Worm (Caenorhabditis elegans) whole organism, L2 larva: ENCODE measurements around the gene pkc-3.

Source experiments
- ama-1 ChIP-seq: fragments of 150-350 bp; optimal IDR thresholded peaks from 2 replicates; lab custom pipeline; 2018; ENCODE audit warnings: inconsistent platforms
- blmp-1 ChIP-seq: sonication (generic microtip); optimal IDR thresholded peaks from 2 replicates; lab custom pipeline; 2017; ENCODE audit warnings: missing genetic modification characterization, mild to moderate bottlenecking, missing compliant biosample characterization, antibody characterized with exemption, moderate library complexity; ENCODE audit not compliant: insufficient read depth
- dmd-4 ChIP-seq: sonication (generic microtip); optimal IDR thresholded peaks from 2 replicates; lab custom pipeline; 2017; ENCODE audit warnings: missing biosample characterization, missing genetic modification characterization
- elt-1 ChIP-seq: fragments of 150-350 bp; optimal IDR thresholded peaks from 2 replicates; lab custom pipeline; 2014; ENCODE audit warnings: missing biosample characterization, missing genetic modification characterization
- elt-3 ChIP-seq: sonication (generic microtip); optimal IDR thresholded peaks from 2 replicates; lab custom pipeline; 2017; ENCODE audit warnings: missing biosample characterization, missing genetic modification characterization
- fos-1 ChIP-seq: fragments of 150-350 bp; optimal IDR thresholded peaks from 2 replicates; lab custom pipeline; 2014; ENCODE audit warnings: missing biosample characterization, missing genetic modification characterization
- lin-39 ChIP-seq: fragments of 150-350 bp; optimal IDR thresholded peaks from 2 replicates; lab custom pipeline; 2014; ENCODE audit warnings: missing biosample characterization, missing genetic modification reagents, missing genetic modification characterization
- lsy-2 ChIP-seq, 2 experiments: fragments of 150-350 bp in 1 of 2; sonication (generic microtip) in 1 of 2; optimal IDR thresholded peaks; 2 replicates each; lab custom pipeline; 2014 to 2017; ENCODE audit warnings: missing biosample characterization in 2 of 2, missing genetic modification characterization in 2 of 2
- mab-5 ChIP-seq: fragments of 150-350 bp; optimal IDR thresholded peaks from 2 replicates; lab custom pipeline; 2014; ENCODE audit warnings: missing biosample characterization, missing genetic modification characterization
- nhr-23 ChIP-seq: fragments of 150-350 bp; optimal IDR thresholded peaks from 2 replicates; lab custom pipeline; 2014; ENCODE audit warnings: missing biosample characterization, missing genetic modification reagents, missing genetic modification characterization
- nhr-237 ChIP-seq: fragments of 150-350 bp; optimal IDR thresholded peaks from 2 replicates; lab custom pipeline; 2014; ENCODE audit warnings: missing biosample characterization, missing genetic modification characterization
- nhr-77 ChIP-seq: fragments of 150-350 bp; optimal IDR thresholded peaks from 2 replicates; lab custom pipeline; 2014; ENCODE audit warnings: missing biosample characterization, missing genetic modification characterization

DNA sequence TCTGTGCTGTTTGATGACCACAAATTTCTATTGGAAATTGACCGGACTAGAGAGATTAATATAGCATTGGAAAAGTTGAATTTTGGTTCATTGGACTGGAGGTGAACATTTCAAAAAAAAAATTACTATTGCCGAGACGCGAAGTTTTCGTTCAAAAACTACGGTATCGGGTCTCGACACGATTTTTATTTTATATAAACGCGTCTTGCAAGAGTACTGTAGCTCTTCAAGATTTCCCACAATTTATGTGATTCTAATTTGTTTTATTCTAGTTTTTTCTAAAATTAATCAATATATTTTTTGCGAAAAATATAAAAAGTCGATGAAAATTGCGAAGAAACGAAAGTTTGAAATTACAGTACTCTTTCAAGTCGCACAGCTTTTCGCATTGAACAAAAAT is 9.2 kb upstream of the pkc-3 start, which contains the start of gene F09E5.12:
- TF ChIP-seq mab-5 (tag; lab: Kevin White, UChicago) (no peak), elt-1 (no peak), blmp-1 (tag; lab: Kevin White, UChicago) (no peak), lin-39 (no peak), dmd-4 (tag; lab: Kevin White, UChicago) (no peak), fos-1 (tag; lab: Kevin White, UChicago) (no peak), lsy-2 (tag; optimal IDR thresholded peaks at IDR 0.05; lab: Kevin White, UChicago) (no peak), nhr-77 (tag; lab: Kevin White, UChicago) (no peak), nhr-23 (tag; lab: Kevin White, UChicago) (no peak), ama-1 (lab: Kevin White, UChicago) (no peak), nhr-237 (tag; lab: Kevin White, UChicago) (no peak), elt-3 (tag; lab: Kevin White, UChicago) (no peak)
